Fruit fly (Drosophila melanogaster) whole organism, prepupa: ENCODE measurements around the gene inaF-B.

Experiments used
- Blimp-1 ChIP-seq: fragments of 200-800 bp; sonication (Bioruptor generic); optimal IDR thresholded peaks from 3 replicates; lab custom pipeline; 2017; ENCODE audit warnings: missing biosample characterization, missing genetic modification characterization, mild to moderate bottlenecking, moderate library complexity, missing genetic modification reagents
- CG10631 ChIP-seq: fragments of 200-800 bp; sonication (Bioruptor generic); optimal IDR thresholded peaks from 2 replicates; lab custom pipeline; 2016; ENCODE audit warnings: missing biosample characterization, missing genetic modification characterization
- CG10669 ChIP-seq: fragments of 200-800 bp; sonication (Bioruptor generic); optimal IDR thresholded peaks from 3 replicates; lab custom pipeline; 2018; ENCODE audit warnings: missing biosample characterization, mild to moderate bottlenecking, missing genetic modification characterization, moderate library complexity
- CG11762 ChIP-seq: fragments of 200-800 bp; sonication (Bioruptor generic); optimal IDR thresholded peaks from 3 replicates; lab custom pipeline; 2016; ENCODE audit warnings: missing biosample characterization, missing genetic modification characterization; ENCODE audit not compliant: insufficient read depth
- CG15336 ChIP-seq: fragments of 200-800 bp; sonication (Bioruptor generic); IDR thresholded peaks from 2 replicates; pipeline ENCODE4 v1.3.6; 2022; ENCODE audit warnings: missing biosample characterization, missing genetic modification characterization
- CG1621 ChIP-seq: fragments of 200-800 bp; sonication (Bioruptor generic); optimal IDR thresholded peaks from 3 replicates; lab custom pipeline; 2018; ENCODE audit warnings: missing biosample characterization, mild to moderate bottlenecking, missing genetic modification characterization
- CG16779 ChIP-seq: fragments of 200-800 bp; sonication (Bioruptor generic); optimal IDR thresholded peaks from 3 replicates; lab custom pipeline; 2017; ENCODE audit warnings: missing biosample characterization, mild to moderate bottlenecking, missing genetic modification characterization
- CG31627 ChIP-seq: fragments of 200-800 bp; sonication (Bioruptor generic); optimal IDR thresholded peaks from 3 replicates; lab custom pipeline; 2016; ENCODE audit warnings: missing biosample characterization, missing genetic modification characterization
- CG32006 ChIP-seq: fragments of 200-800 bp; sonication (Bioruptor generic); optimal IDR thresholded peaks from 3 replicates; lab custom pipeline; 2017; ENCODE audit warnings: missing biosample characterization, mild to moderate bottlenecking, missing genetic modification characterization
- CG34406 ChIP-seq: fragments of 200-800 bp; sonication (Bioruptor generic); optimal IDR thresholded peaks from 3 replicates; lab custom pipeline; 2016; ENCODE audit warnings: missing biosample characterization, missing genetic modification characterization
- CG3919 ChIP-seq: fragments of 200-800 bp; sonication (Bioruptor generic); optimal IDR thresholded peaks from 3 replicates; lab custom pipeline; 2016; ENCODE audit warnings: missing biosample characterization, missing genetic modification characterization
- CG4318 ChIP-seq: fragments of 200-800 bp; sonication (Bioruptor generic); optimal IDR thresholded peaks from 3 replicates; lab custom pipeline; 2017; ENCODE audit warnings: missing biosample characterization, mild to moderate bottlenecking, missing genetic modification characterization
- CG6276 ChIP-seq: fragments of 200-800 bp; sonication (Bioruptor generic); optimal IDR thresholded peaks from 2 replicates; lab custom pipeline; 2017; ENCODE audit warnings: missing biosample characterization, mild to moderate bottlenecking, missing genetic modification characterization
- CG6808 ChIP-seq: fragments of 200-800 bp; sonication (Bioruptor generic); optimal IDR thresholded peaks from 3 replicates; lab custom pipeline; 2017; ENCODE audit warnings: missing biosample characterization, missing genetic modification characterization, mild to moderate bottlenecking, moderate library complexity, missing genetic modification reagents
- CG6854 ChIP-seq: fragments of 200-800 bp; sonication (Bioruptor generic); optimal IDR thresholded peaks from 2 replicates; lab custom pipeline; 2017; ENCODE audit warnings: missing biosample characterization, mild to moderate bottlenecking, missing genetic modification characterization
- CG8319 ChIP-seq: fragments of 200-800 bp; sonication (Bioruptor generic); optimal IDR thresholded peaks from 3 replicates; lab custom pipeline; 2016; ENCODE audit warnings: missing biosample characterization, missing genetic modification characterization
- CG8632 ChIP-seq: fragments of 200-800 bp; sonication (Bioruptor generic); optimal IDR thresholded peaks from 3 replicates; lab custom pipeline; 2016; ENCODE audit warnings: missing biosample characterization, missing genetic modification characterization
- CG9139 ChIP-seq: fragments of 200-800 bp; sonication (Bioruptor generic); optimal IDR thresholded peaks from 3 replicates; lab custom pipeline; 2017; ENCODE audit warnings: missing biosample characterization, mild to moderate bottlenecking, missing genetic modification characterization
- Eip75B ChIP-seq: fragments of 200-800 bp; sonication (Bioruptor generic); optimal IDR thresholded peaks from 3 replicates; lab custom pipeline; 2016; ENCODE audit warnings: missing biosample characterization, missing genetic modification characterization
- Eip78C ChIP-seq: fragments of 200-800 bp; sonication (Bioruptor generic); peaks from one replicate; lab custom pipeline; 2016; ENCODE audit warnings: missing biosample characterization, missing genetic modification characterization
- Eip93F ChIP-seq: fragments of 200-800 bp; sonication (Bioruptor generic); optimal IDR thresholded peaks from 2 replicates; lab custom pipeline; 2016; ENCODE audit warnings: missing biosample characterization, mild to moderate bottlenecking, missing genetic modification characterization
- Ets21C ChIP-seq: fragments of 200-800 bp; sonication (Bioruptor generic); optimal IDR thresholded peaks from 3 replicates; lab custom pipeline; 2016; ENCODE audit warnings: missing biosample characterization, missing genetic modification characterization
- Gug ChIP-seq: fragments of 200-800 bp; sonication (Bioruptor generic); IDR thresholded peaks from 2 replicates; pipeline ENCODE4 v1.3.6; 2022; ENCODE audit warnings: missing biosample characterization, missing genetic modification characterization
- Hr38 ChIP-seq: sonication (Bioruptor generic); optimal IDR thresholded peaks from 2 replicates; lab custom pipeline; 2016; ENCODE audit warnings: missing biosample characterization, missing genetic modification characterization
- Hr4 ChIP-seq: fragments of 200-800 bp; sonication (Bioruptor generic); optimal IDR thresholded peaks from 3 replicates; lab custom pipeline; 2016; ENCODE audit warnings: missing biosample characterization, missing genetic modification characterization
- Lpt ChIP-seq: fragments of 200-800 bp; sonication (Bioruptor generic); optimal IDR thresholded peaks from 3 replicates; lab custom pipeline; 2016; ENCODE audit warnings: missing biosample characterization, missing genetic modification characterization
- Met ChIP-seq: fragments of 200-800 bp; sonication (Bioruptor generic); optimal IDR thresholded peaks from 3 replicates; lab custom pipeline; 2016; ENCODE audit warnings: missing biosample characterization, missing genetic modification characterization
- OdsH ChIP-seq: fragments of 200-800 bp; sonication (Bioruptor generic); optimal IDR thresholded peaks from 3 replicates; lab custom pipeline; 2016; ENCODE audit warnings: missing biosample characterization, missing genetic modification characterization
- Smox ChIP-seq: fragments of 200-800 bp; sonication (Bioruptor generic); optimal IDR thresholded peaks from 3 replicates; lab custom pipeline; 2016; ENCODE audit warnings: missing biosample characterization, missing genetic modification characterization
- Sox102F ChIP-seq: fragments of 200-800 bp; sonication (Bioruptor generic); optimal IDR thresholded peaks from 2 replicates; lab custom pipeline; 2016; ENCODE audit warnings: missing biosample characterization, mild to moderate bottlenecking, missing genetic modification characterization
- Sox14 ChIP-seq: fragments of 200-800 bp; sonication (Bioruptor generic); optimal IDR thresholded peaks from 3 replicates; lab custom pipeline; 2016; ENCODE audit warnings: missing biosample characterization, missing genetic modification characterization
- Sox15 ChIP-seq: fragments of 200-800 bp; sonication (Bioruptor generic); optimal IDR thresholded peaks from 3 replicates; lab custom pipeline; 2016; ENCODE audit warnings: missing biosample characterization, missing genetic modification characterization
- achi ChIP-seq: fragments of 200-800 bp; sonication (Bioruptor generic); optimal IDR thresholded peaks from 3 replicates; lab custom pipeline; 2016; ENCODE audit warnings: missing biosample characterization, missing genetic modification characterization
- acj6 ChIP-seq: fragments of 200-800 bp; sonication (Bioruptor generic); optimal IDR thresholded peaks from 3 replicates; lab custom pipeline; 2016; ENCODE audit warnings: missing biosample characterization, missing genetic modification characterization
- dac ChIP-seq: fragments of 200-800 bp; sonication (Bioruptor generic); optimal IDR thresholded peaks from 2 replicates; lab custom pipeline; 2017; ENCODE audit warnings: missing biosample characterization, mild to moderate bottlenecking, missing genetic modification characterization
- eg ChIP-seq: fragments of 200-800 bp; sonication (Bioruptor generic); IDR thresholded peaks from 3 replicates; pipeline ENCODE4 v1.3.6; 2022; ENCODE audit warnings: missing biosample characterization, missing genetic modification characterization
- esn ChIP-seq: fragments of 200-800 bp; sonication (Bioruptor generic); optimal IDR thresholded peaks from 2 replicates; lab custom pipeline; 2016; ENCODE audit warnings: missing biosample characterization, mild to moderate bottlenecking, missing genetic modification characterization, moderate library complexity
- fd59A ChIP-seq: fragments of 200-800 bp; sonication (Bioruptor generic); optimal IDR thresholded peaks from 2 replicates; lab custom pipeline; 2017; ENCODE audit warnings: missing biosample characterization, mild to moderate bottlenecking, missing genetic modification characterization, missing genetic modification reagents
- fd85E ChIP-seq: fragments of 200-800 bp; sonication (Bioruptor generic); optimal IDR thresholded peaks from 3 replicates; lab custom pipeline; 2016; ENCODE audit warnings: missing biosample characterization, missing genetic modification characterization
- fkh ChIP-seq: fragments of 200-800 bp; sonication (Bioruptor generic); optimal IDR thresholded peaks from 3 replicates; lab custom pipeline; 2017; ENCODE audit warnings: missing biosample characterization, mild to moderate bottlenecking, missing genetic modification characterization, moderate library complexity
- lz ChIP-seq: fragments of 200-800 bp; sonication (Bioruptor generic); optimal IDR thresholded peaks from 3 replicates; lab custom pipeline; 2016; ENCODE audit warnings: missing biosample characterization, missing genetic modification characterization
- net ChIP-seq: fragments of 200-800 bp; sonication (Bioruptor generic); optimal IDR thresholded peaks from 3 replicates; lab custom pipeline; 2016; ENCODE audit warnings: missing biosample characterization, missing genetic modification characterization
- pdm3 ChIP-seq: fragments of 200-800 bp; sonication (Bioruptor generic); optimal IDR thresholded peaks from 3 replicates; lab custom pipeline; 2016; ENCODE audit warnings: missing biosample characterization, missing genetic modification characterization
- salr ChIP-seq, 2 experiments: fragments of 200-800 bp; sonication (Bioruptor generic); optimal IDR thresholded peaks; 3 replicates each; lab custom pipeline; 2016 to 2018; ENCODE audit warnings: missing biosample characterization in 2 of 2, missing genetic modification characterization in 2 of 2, mild to moderate bottlenecking in 1 of 2
- vri ChIP-seq: fragments of 200-800 bp; sonication (Bioruptor generic); optimal IDR thresholded peaks from 3 replicates; lab custom pipeline; 2016; ENCODE audit warnings: missing biosample characterization, mild to moderate bottlenecking, missing genetic modification characterization

The inaF-B gene

dm6 chrX:11732670-11733069, at the start of gene inaF-B:
Gene inaF-B (minus strand): TSS chrX:11732770.
- TF ChIP-seq fkh (GFP tag; lab: Kevin White, UChicago) (no peak), Eip93F (GFP tag; lab: Kevin White, UChicago) (no peak), CG11762 (GFP tag; lab: Kevin White, UChicago) (no peak), vri (GFP tag; lab: Kevin White, UChicago) (no peak), Sox102F (GFP tag; lab: Kevin White, UChicago) (no peak), OdsH (GFP tag; lab: Kevin White, UChicago) (no peak), Sox15 (GFP tag; lab: Kevin White, UChicago) (no peak), dac (no peak), eg (GFP tag; lab: Robert Waterston, UW) (no peak), Hr38 (no peak), Met (GFP tag; lab: Kevin White, UChicago) (no peak), CG9139 (GFP tag; lab: Kevin White, UChicago) (no peak), Gug (no peak), Eip75B (GFP tag; lab: Kevin White, UChicago) (no peak), salr (GFP tag; optimal IDR thresholded peaks at IDR 0.05; lab: Kevin White, UChicago) (no peak), Blimp-1 (GFP tag; lab: Kevin White, UChicago) (no peak), CG10631 (GFP tag; lab: Kevin White, UChicago) (no peak), CG15336 (no peak), achi (GFP tag; lab: Kevin White, UChicago) (no peak), pdm3 (no peak)

DNA sequence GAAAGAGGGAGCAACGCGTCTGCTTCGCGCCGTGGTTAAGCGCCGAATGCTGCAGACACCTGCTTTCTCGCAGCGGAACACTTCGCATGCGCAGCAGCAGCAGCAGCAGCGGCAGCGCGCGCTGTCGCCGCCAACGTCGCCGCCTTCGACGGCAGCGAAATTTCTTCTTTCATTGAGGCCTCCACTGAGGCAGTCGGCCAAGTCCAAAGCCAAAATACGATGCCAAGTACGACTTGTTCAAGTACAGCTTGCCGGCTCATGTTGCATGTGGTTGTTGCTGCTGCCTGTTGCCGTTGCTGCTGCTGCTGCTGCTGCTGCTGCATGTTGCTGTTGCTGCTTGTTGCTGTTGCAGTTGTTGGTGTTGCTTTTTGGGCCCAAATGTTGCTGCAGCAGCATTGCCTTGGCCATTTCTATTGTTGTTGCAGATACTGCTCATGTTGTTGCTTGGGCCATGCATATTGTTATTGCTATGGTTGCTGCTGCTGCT, 46.2 kb upstream of the inaF-B start, which contains the start of gene dy:
TSS of gene dy (minus strand) at position 51 of the 487 bp plus-strand sequence.
- peak; percentile 34 for TF ChIP-seq Eip78C (GFP tag; lab: Kevin White, UChicago)
- TF ChIP-seq CG1621 (tag; lab: Kevin White, UChicago), result no peak
- TF ChIP-seq CG3919 (GFP tag; lab: Kevin White, UChicago), result peak; percentile 51

- peak; percentile 96 for TF ChIP-seq CG3919 (GFP tag; lab: Kevin White, UChicago)
- TF ChIP-seq pdm3, result peak; percentile 93
- TF ChIP-seq CG31627 (GFP tag; lab: Kevin White, UChicago), result peak; percentile 96
- TF ChIP-seq eg (GFP tag; lab: Robert Waterston, UW), result peak; percentile 92
- TF ChIP-seq Blimp-1 (GFP tag; lab: Kevin White, UChicago), result peak; percentile 90
- TF ChIP-seq CG6808 (GFP tag; lab: Kevin White, UChicago), result peak; percentile 96
- peak; percentile 96 for TF ChIP-seq esn
- peak; percentile 92 for TF ChIP-seq dac
- TF ChIP-seq acj6 (GFP tag; lab: Kevin White, UChicago), result peak; percentile 94
- TF ChIP-seq CG10631 (GFP tag; lab: Kevin White, UChicago), result peak; percentile 95
- TF ChIP-seq CG4318 (GFP tag; lab: Kevin White, UChicago), result peak; percentile 93
- TF ChIP-seq fd59A (GFP tag; lab: Kevin White, UChicago), result peak; percentile 95
- peak; percentile 94 for TF ChIP-seq Eip75B (GFP tag; lab: Kevin White, UChicago)
- peak; percentile 95 for TF ChIP-seq Sox102F (GFP tag; lab: Kevin White, UChicago)
- TF ChIP-seq CG8319 (GFP tag; lab: Kevin White, UChicago), result peak; percentile 93
- peak; percentile 97 for TF ChIP-seq Eip78C (GFP tag; lab: Kevin White, UChicago)
- TF ChIP-seq Hr38, result no peak
- peak; percentile 95 for TF ChIP-seq lz (GFP tag; lab: Kevin White, UChicago)
- peak; percentile 96 for TF ChIP-seq CG6854
- peak; percentile 88 for TF ChIP-seq Hr4 (GFP tag; lab: Kevin White, UChicago)
- TF ChIP-seq Ets21C (GFP tag; lab: Kevin White, UChicago), result peak; percentile 95
- TF ChIP-seq Sox14 (GFP tag; lab: Kevin White, UChicago), result peak; percentile 95
- peak; percentile 89 for TF ChIP-seq CG6276
- TF ChIP-seq fd85E, result peak; percentile 87
- TF ChIP-seq CG8632 (GFP tag; lab: Kevin White, UChicago), result peak; percentile 93
- peak; percentile 95 for TF ChIP-seq Smox (GFP tag; lab: Kevin White, UChicago)
- TF ChIP-seq CG32006 (GFP tag; lab: Kevin White, UChicago), result peak; percentile 95
- TF ChIP-seq CG10669 (GFP tag; lab: Kevin White, UChicago), result peak; percentile 93
- TF ChIP-seq Eip93F (GFP tag; lab: Kevin White, UChicago), result peak; percentile 89
- peak; percentile 92 for TF ChIP-seq CG9139 (GFP tag; lab: Kevin White, UChicago)
- peak; percentile 91 for TF ChIP-seq net
- TF ChIP-seq CG16779 (tag; lab: Kevin White, UChicago), result peak; percentile 90
- peak; percentile 93 for TF ChIP-seq Lpt (GFP tag; lab: Kevin White, UChicago)
- TF ChIP-seq CG34406 (GFP tag; lab: Kevin White, UChicago), result peak; percentile 94
- peak; percentile 93 for TF ChIP-seq OdsH (GFP tag; lab: Kevin White, UChicago)
Observed at dm6 chrX:11775987-11776587, 43.5 kb upstream of the inaF-B start.
